Worm (Caenorhabditis elegans) whole organism, mixed stage, embryonic: ENCODE results near the gene C01G6.3.

Source experiments
- mab-5 ChIP-seq: fragments of 150-350 bp; optimal IDR thresholded peaks from 2 replicates; lab custom pipeline; 2014; ENCODE audit warnings: missing biosample characterization, missing genetic modification characterization
- mep-1 ChIP-seq: fragments of 150-350 bp; optimal IDR thresholded peaks from 2 replicates; lab custom pipeline; 2017; ENCODE audit warnings: missing biosample characterization, missing genetic modification reagents, missing genetic modification characterization, inconsistent platforms
- unc-62 ChIP-seq: fragments of 150-350 bp; optimal IDR thresholded peaks from 2 replicates; lab custom pipeline; 2014; ENCODE audit warnings: missing biosample characterization, missing genetic modification reagents, missing genetic modification characterization

DNA sequence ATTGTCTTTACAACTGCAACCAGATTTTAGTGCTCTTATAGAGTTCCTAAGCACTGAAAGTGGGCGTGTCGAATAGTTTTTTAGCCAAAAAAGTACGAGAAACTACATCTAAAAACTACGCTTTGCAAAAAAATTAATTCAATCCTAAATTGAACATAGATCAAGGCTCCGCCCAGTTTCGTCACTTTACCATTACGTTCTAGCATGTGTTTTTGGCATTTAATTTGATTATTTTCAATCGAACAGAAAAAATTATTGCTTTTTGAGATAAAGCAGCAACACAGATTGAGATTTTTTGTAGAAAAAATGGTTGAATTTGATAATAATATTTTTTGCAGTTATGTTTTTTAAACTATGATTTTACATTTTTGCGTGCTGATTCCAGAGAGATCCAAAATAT, 15.5 kb upstream of the C01G6.3 start, which contains the start of gene nlp-82:
- TF ChIP-seq unc-62 (GFP tag; lab: Kevin White, UChicago) (no peak), mep-1 (tag; lab: Kevin White, UChicago) (no peak), mab-5 (tag; lab: Kevin White, UChicago) (no peak)
